Worm (Caenorhabditis elegans) whole organism, early embryonic: ENCODE measurements around the gene dpy-17.

Experiments
- B0310.2 ChIP-seq: sonication (generic microtip); optimal IDR thresholded peaks from 2 replicates; lab custom pipeline; 2016; ENCODE audit warnings: mild to moderate bottlenecking, missing genetic modification characterization, missing compliant biosample characterization
- F13C5.2 ChIP-seq: sonication (generic microtip); optimal IDR thresholded peaks from 2 replicates; lab custom pipeline; 2017; ENCODE audit warnings: mild to moderate bottlenecking, missing genetic modification characterization, inconsistent platforms, missing compliant biosample characterization
- aly-1 ChIP-seq: sonication (generic microtip); optimal IDR thresholded peaks from 2 replicates; lab custom pipeline; 2016; ENCODE audit warnings: missing genetic modification characterization, missing compliant biosample characterization
- ama-1 ChIP-seq: fragments of 150-350 bp; optimal IDR thresholded peaks from 2 replicates; lab custom pipeline; 2014
- ceh-13 ChIP-seq: fragments of 200-800 bp; sonication (Bioruptor generic); optimal IDR thresholded peaks from 2 replicates; lab custom pipeline; 2018; ENCODE audit warnings: mild to moderate bottlenecking, missing genetic modification characterization, missing compliant biosample characterization
- ceh-36 ChIP-seq: sonication (generic microtip); optimal IDR thresholded peaks from 2 replicates; lab custom pipeline; 2016; ENCODE audit warnings: missing genetic modification characterization, inconsistent platforms, missing compliant biosample characterization
- ets-7 ChIP-seq: sonication (generic microtip); optimal IDR thresholded peaks from 2 replicates; lab custom pipeline; 2016; ENCODE audit warnings: missing genotype, missing genetic modification characterization, missing compliant biosample characterization
- flt-1 ChIP-seq: fragments of 200-800 bp; sonication (Bioruptor generic); IDR thresholded peaks from 2 replicates; pipeline ENCODE4 v1.3.6; 2022; ENCODE audit warnings: missing genetic modification characterization, missing compliant biosample characterization
- hmbx-1 ChIP-seq: sonication (generic microtip); optimal IDR thresholded peaks from 2 replicates; lab custom pipeline; 2016; ENCODE audit warnings: mild to moderate bottlenecking, missing genetic modification characterization, missing compliant biosample characterization
- hmg-4 ChIP-seq: fragments of 200-800 bp; sonication (Bioruptor generic); optimal IDR thresholded peaks from 2 replicates; lab custom pipeline; 2018; ENCODE audit warnings: mild to moderate bottlenecking, missing genetic modification characterization, missing compliant biosample characterization
- hnd-1 ChIP-seq: sonication (generic microtip); optimal IDR thresholded peaks from 2 replicates; lab custom pipeline; 2016; ENCODE audit warnings: missing genetic modification characterization, missing compliant biosample characterization
- pes-1 ChIP-seq: fragments of 200-800 bp; sonication (Bioruptor generic); IDR thresholded peaks from 2 replicates; pipeline ENCODE4 v1.3.6; 2022; ENCODE audit warnings: missing genetic modification reagents, missing genetic modification characterization, missing compliant biosample characterization
- scrt-1 ChIP-seq: fragments of 200-800 bp; sonication (Bioruptor generic); IDR thresholded peaks from 2 replicates; pipeline ENCODE4 v1.3.6; 2022; ENCODE audit warnings: missing genetic modification characterization, missing compliant biosample characterization
- sea-1 ChIP-seq: fragments of 200-800 bp; sonication (Bioruptor generic); conservative IDR thresholded peaks from 2 replicates; pipeline ENCODE4 v1.3.6; 2022; ENCODE audit warnings: missing genetic modification characterization, missing compliant biosample characterization
- tbx-11 ChIP-seq: fragments of 200-800 bp; sonication (Bioruptor generic); IDR thresholded peaks from 2 replicates; pipeline ENCODE4 v1.3.6; 2022; ENCODE audit warnings: missing genetic modification characterization, missing compliant biosample characterization
- tbx-37 ChIP-seq: fragments of 200-800 bp; sonication (Bioruptor generic); conservative IDR thresholded peaks from 2 replicates; pipeline ENCODE4 v1.3.6; 2022; ENCODE audit warnings: missing genetic modification reagents, missing genetic modification characterization, missing compliant biosample characterization
- tra-4 ChIP-seq: sonication (generic microtip); optimal IDR thresholded peaks from 2 replicates; lab custom pipeline; 2017; ENCODE audit warnings: missing genetic modification characterization, missing compliant biosample characterization

The dpy-17 gene

ce11 chrIII:5077150-5077814, 29.8 kb upstream of the dpy-17 start, which contains the start of gene alh-1:
alh-1 (plus strand) TSS chrIII:5077764.
- TF ChIP-seq tra-4 (no peak), B0310.2 (no peak), ceh-13 (GFP tag; lab: Kevin White, UChicago) (no peak), ets-7 (tag; lab: Kevin White, UChicago) (no peak), ceh-36 (tag; lab: Kevin White, UChicago) (no peak), hmg-4 (GFP tag; lab: Kevin White, UChicago) (no peak), hmbx-1 (tag; lab: Kevin White, UChicago) (no peak), tbx-37 (GFP tag; lab: Robert Waterston, UW) (no peak), F13C5.2 (tag; lab: Kevin White, UChicago) (no peak), sea-1 (GFP tag; lab: Robert Waterston, UW) (no peak), pes-1 (GFP tag; lab: Robert Waterston, UW) (no peak), aly-1 (tag; lab: Kevin White, UChicago) (no peak), scrt-1 (no peak), ama-1 (lab: Kevin White, UChicago) (no peak), tbx-11 (GFP tag; lab: Robert Waterston, UW) (no peak), flt-1 (no peak)

- no peak for TF ChIP-seq tbx-11 (GFP tag; lab: Robert Waterston, UW)
- TF ChIP-seq tra-4: no peak
- no peak for TF ChIP-seq sea-1 (GFP tag; lab: Robert Waterston, UW)
- TF ChIP-seq ets-7 (tag; lab: Kevin White, UChicago): no peak
- no peak for TF ChIP-seq F13C5.2 (tag; lab: Kevin White, UChicago)
- no peak for TF ChIP-seq ama-1 (lab: Kevin White, UChicago)
- TF ChIP-seq hnd-1 (tag; lab: Kevin White, UChicago): no peak
- TF ChIP-seq ceh-13 (GFP tag; lab: Kevin White, UChicago): no peak
- TF ChIP-seq aly-1 (tag; lab: Kevin White, UChicago): no peak
- no peak for TF ChIP-seq scrt-1
These were observed 29.1 kb upstream of the dpy-17 start for ce11 chrIII:5078062-5078461.

ce11 chrIII:5080700-5081572, 26.2 kb upstream of the dpy-17 start:
- TF ChIP-seq ceh-13 (GFP tag; lab: Kevin White, UChicago): peak; percentile 24
- TF ChIP-seq flt-1: peak; percentile 75
- TF ChIP-seq ets-7 (tag; lab: Kevin White, UChicago): peak; percentile 70
- TF ChIP-seq B0310.2: peak; percentile 74
- TF ChIP-seq aly-1 (tag; lab: Kevin White, UChicago): no peak
- peak; percentile 90 for TF ChIP-seq sea-1 (GFP tag; lab: Robert Waterston, UW)
- TF ChIP-seq tra-4: peak; percentile 53
- peak; percentile 65 for TF ChIP-seq tbx-37 (GFP tag; lab: Robert Waterston, UW)
- peak; percentile 82 for TF ChIP-seq tbx-11 (GFP tag; lab: Robert Waterston, UW)
- TF ChIP-seq ama-1 (lab: Kevin White, UChicago): no peak
- TF ChIP-seq scrt-1: peak; percentile 79
- TF ChIP-seq pes-1 (GFP tag; lab: Robert Waterston, UW): peak; percentile 85
- TF ChIP-seq hnd-1 (tag; lab: Kevin White, UChicago): peak; percentile 65
- peak; percentile 81 for TF ChIP-seq ceh-36 (tag; lab: Kevin White, UChicago)
- TF ChIP-seq hmbx-1 (tag; lab: Kevin White, UChicago): no peak
- peak; percentile 70 for TF ChIP-seq F13C5.2 (tag; lab: Kevin White, UChicago)
- peak; percentile 84 for TF ChIP-seq hmg-4 (GFP tag; lab: Kevin White, UChicago)

ce11 chrIII:5081573-5081823, 25.6 kb upstream of the dpy-17 start, which contains the start of gene cox-6A:
cox-6A (plus strand) TSS chrIII:5081724.
- TF ChIP-seq tbx-37 (GFP tag; lab: Robert Waterston, UW): no peak
- no peak for TF ChIP-seq ceh-13 (GFP tag; lab: Kevin White, UChicago)

ce11 chrIII:5083304-5083703, 23.8 kb upstream of the dpy-17 start:
- TF ChIP-seq flt-1 (no peak), aly-1 (tag; lab: Kevin White, UChicago) (no peak), tra-4 (no peak), ama-1 (lab: Kevin White, UChicago) (no peak), sea-1 (GFP tag; lab: Robert Waterston, UW) (no peak), B0310.2 (no peak), ets-7 (tag; lab: Kevin White, UChicago) (no peak), hnd-1 (tag; lab: Kevin White, UChicago) (no peak), scrt-1 (no peak), ceh-13 (GFP tag; lab: Kevin White, UChicago) (no peak), tbx-11 (GFP tag; lab: Robert Waterston, UW) (no peak), tbx-37 (GFP tag; lab: Robert Waterston, UW) (no peak), pes-1 (GFP tag; lab: Robert Waterston, UW) (no peak), hmbx-1 (tag; lab: Kevin White, UChicago) (no peak), F13C5.2 (tag; lab: Kevin White, UChicago) (no peak), hmg-4 (GFP tag; lab: Kevin White, UChicago) (no peak)

- TF ChIP-seq tra-4 (no peak), aly-1 (tag; lab: Kevin White, UChicago) (no peak), tbx-11 (GFP tag; lab: Robert Waterston, UW) (no peak), B0310.2 (no peak), flt-1 (no peak), sea-1 (GFP tag; lab: Robert Waterston, UW) (no peak), ceh-36 (tag; lab: Kevin White, UChicago) (no peak), ceh-13 (GFP tag; lab: Kevin White, UChicago) (no peak), hnd-1 (tag; lab: Kevin White, UChicago) (no peak), tbx-37 (GFP tag; lab: Robert Waterston, UW) (no peak), hmg-4 (GFP tag; lab: Kevin White, UChicago) (no peak)
These were observed 21.6 kb upstream of the dpy-17 start, which contains the start of gene cah-1 for ce11 chrIII:5085529-5085928. cah-1 (minus strand) TSS chrIII:5085629.
